Fruit fly (Drosophila melanogaster): Measurements from ENCODE around the gene Sgs1.

Gene Sgs1

dm6 chr2L:4976988-4977551 is 39.9 kb downstream of the Sgs1 start, which contains the start of the genes Gmd and CG3792 (continued):
- TF ChIP-seq CG34406 (GFP tag; optimal IDR thresholded peaks at IDR 0.05) (peak; percentile 92), acj6 (GFP tag; optimal IDR thresholded peaks at IDR 0.05) (peak; percentile 96), salr (GFP tag; optimal IDR thresholded peaks at IDR 0.05) (peak in 1 of 2 experiments; percentile 80), ss (GFP tag; optimal IDR thresholded peaks at IDR 0.05) (no peak), Ets21C (GFP tag; optimal IDR thresholded peaks at IDR 0.05) (no peak), CG11762 (GFP tag; optimal IDR thresholded peaks at IDR 0.05; ENCODE audit: insufficient read depth) (peak; percentile 93), CG3919 (GFP tag; optimal IDR thresholded peaks at IDR 0.05) (no peak), Eip75B (GFP tag; optimal IDR thresholded peaks at IDR 0.05) (peak; percentile 94), Hr38 (GFP tag; optimal IDR thresholded peaks at IDR 0.05) (peak; percentile 74), dac (GFP tag; optimal IDR thresholded peaks at IDR 0.05) (peak; percentile 65), Sox15 (GFP tag; optimal IDR thresholded peaks at IDR 0.05) (peak; percentile 91), Sox14 (GFP tag; optimal IDR thresholded peaks at IDR 0.05) (peak; percentile 95)

- no peak for TF ChIP-seq svp (GFP tag)
- TF ChIP-seq CG16779 (tag; optimal IDR thresholded peaks at IDR 0.05): no peak
- TF ChIP-seq CG6163 (GFP tag; IDR thresholded peaks at IDR 0.05): no peak
- no peak for TF ChIP-seq Hr4 (GFP tag; optimal IDR thresholded peaks at IDR 0.05)
- no peak for TF ChIP-seq CG9139 (GFP tag; optimal IDR thresholded peaks at IDR 0.05)
- TF ChIP-seq Blimp-1 (GFP tag; optimal IDR thresholded peaks at IDR 0.05): no peak
- no peak for TF ChIP-seq Eip75B (GFP tag; optimal IDR thresholded peaks at IDR 0.05)
- no peak for TF ChIP-seq Ets96B (tag; optimal IDR thresholded peaks at IDR 0.05)
- no peak for TF ChIP-seq fd59A (GFP tag; optimal IDR thresholded peaks at IDR 0.05)
- TF ChIP-seq CG8119 (GFP tag; IDR thresholded peaks at IDR 0.05): no peak
- no peak for TF ChIP-seq spab (GFP tag; optimal IDR thresholded peaks at IDR 0.05)
- no peak for TF ChIP-seq CG11294 (GFP tag; IDR thresholded peaks at IDR 0.05)
Measured at dm6 chr2L:4979138-4979537, 41.9 kb downstream of the Sgs1 start, which contains the start of gene CG8891. TSS of gene CG8891 (minus strand) at chr2L:4979379.

dm6 chr2L:4981278-4981966 is 44.2 kb downstream of the Sgs1 start, which contains the start of the genes CG8892 and CG34126:
TSS of gene CG8892 (minus strand) at chr2L:4981592.
TSS of gene CG34126 (plus strand) at chr2L:4981614.
- TF ChIP-seq CG8632 (GFP tag; optimal IDR thresholded peaks at IDR 0.05) (peak; percentile 95), pdm3 (GFP tag; optimal IDR thresholded peaks at IDR 0.05) (peak; percentile 98), CG1621 (tag; optimal IDR thresholded peaks at IDR 0.05) (peak; percentile 87), salr (GFP tag; optimal IDR thresholded peaks at IDR 0.05) (peak; percentile 91 to 96), acj6 (GFP tag; optimal IDR thresholded peaks at IDR 0.05) (peak; percentile 98), Sox15 (GFP tag; optimal IDR thresholded peaks at IDR 0.05) (peak; percentile 98), svp (GFP tag) (peak; percentile 97), CG6854 (GFP tag; optimal IDR thresholded peaks at IDR 0.05) (peak; percentile 88), CG32006 (GFP tag; optimal IDR thresholded peaks at IDR 0.05) (peak; percentile 97), CG11294 (GFP tag; IDR thresholded peaks at IDR 0.05) (peak; percentile 88), CG3919 (GFP tag; optimal IDR thresholded peaks at IDR 0.05) (peak; percentile 98), topi (GFP tag; optimal IDR thresholded peaks at IDR 0.05) (peak; percentile 97), fkh (GFP tag; optimal IDR thresholded peaks at IDR 0.05) (peak; percentile 81), spab (GFP tag; optimal IDR thresholded peaks at IDR 0.05) (peak; percentile 91), esn (GFP tag; optimal IDR thresholded peaks at IDR 0.05) (peak; percentile 98), CG11762 (GFP tag; optimal IDR thresholded peaks at IDR 0.05; ENCODE audit: insufficient read depth) (peak; percentile 95), CG10669 (GFP tag; optimal IDR thresholded peaks at IDR 0.05) (peak; percentile 95), ss (GFP tag; optimal IDR thresholded peaks at IDR 0.05) (peak; percentile 85 to 95), Ets21C (GFP tag; optimal IDR thresholded peaks at IDR 0.05) (peak; percentile 97), CG9139 (GFP tag; optimal IDR thresholded peaks at IDR 0.05) (peak; percentile 80), CG3032 (tag; optimal IDR thresholded peaks at IDR 0.05) (peak; percentile 98), Eip75B (GFP tag; optimal IDR thresholded peaks at IDR 0.05) (peak; percentile 96), Hr38 (GFP tag; optimal IDR thresholded peaks at IDR 0.05) (no peak), fd59A (GFP tag; optimal IDR thresholded peaks at IDR 0.05) (peak; percentile 96), OdsH (GFP tag; optimal IDR thresholded peaks at IDR 0.05) (peak; percentile 99), fd85E (GFP tag; optimal IDR thresholded peaks at IDR 0.05) (peak; percentile 90), Gug (GFP tag; IDR thresholded peaks at IDR 0.05) (peak; percentile 94), Blimp-1 (GFP tag; optimal IDR thresholded peaks at IDR 0.05) (peak; percentile 92), Eip78C (GFP tag) (peak; percentile 98), CG7368 (GFP tag; optimal IDR thresholded peaks at IDR 0.05) (peak; percentile 92), CG4318 (GFP tag; optimal IDR thresholded peaks at IDR 0.05) (peak; percentile 96), CG8119 (GFP tag; IDR thresholded peaks at IDR 0.05) (peak; percentile 88), CG6163 (GFP tag; IDR thresholded peaks at IDR 0.05) (peak; percentile 93), cyc (GFP tag; optimal IDR thresholded peaks at IDR 0.05) (peak; percentile 98), eg (GFP tag; IDR thresholded peaks at IDR 0.05) (peak; percentile 89), Lpt (GFP tag; optimal IDR thresholded peaks at IDR 0.05) (peak; percentile 90), Smox (GFP tag; optimal IDR thresholded peaks at IDR 0.05) (peak; percentile 96)
